Worm (Caenorhabditis elegans) whole organism, mixed stage, embryonic: ENCODE results near the gene unc-3.

Source experiments
- M03D4.4 ChIP-seq: sonication (generic microtip); optimal IDR thresholded peaks from 2 replicates; lab custom pipeline; 2017; ENCODE audit warnings: mild to moderate bottlenecking, missing genetic modification characterization, missing compliant biosample characterization
- bed-3 ChIP-seq: fragments of 200-800 bp; sonication (Bioruptor generic); optimal IDR thresholded peaks from 3 replicates; lab custom pipeline; 2018; ENCODE audit warnings: mild to moderate bottlenecking, missing genetic modification characterization, moderate library complexity, missing compliant biosample characterization
- ceh-39 ChIP-seq: fragments of 150-350 bp; optimal IDR thresholded peaks from 2 replicates; lab custom pipeline; 2014; ENCODE audit warnings: missing biosample characterization, missing genetic modification characterization
- ceh-43 ChIP-seq: fragments of 200-800 bp; sonication (Bioruptor generic); optimal IDR thresholded peaks from 2 replicates; lab custom pipeline; 2018; ENCODE audit warnings: mild to moderate bottlenecking, missing genetic modification characterization, moderate library complexity, missing compliant biosample characterization
- ceh-83 ChIP-seq: fragments of 200-800 bp; sonication (Bioruptor generic); optimal IDR thresholded peaks from 2 replicates; lab custom pipeline; 2018; ENCODE audit warnings: mild to moderate bottlenecking, missing genetic modification characterization, missing compliant biosample characterization
- ces-1 ChIP-seq: fragments of 150-350 bp; optimal IDR thresholded peaks from 2 replicates; lab custom pipeline; 2014; ENCODE audit warnings: missing biosample characterization, missing genetic modification reagents, missing genetic modification characterization
- cnd-1 ChIP-seq: fragments of 200-800 bp; sonication (Bioruptor generic); optimal IDR thresholded peaks from 2 replicates; lab custom pipeline; 2018; ENCODE audit warnings: mild to moderate bottlenecking, missing genetic modification characterization, missing compliant biosample characterization
- drap-1 ChIP-seq: fragments of 200-800 bp; sonication (Bioruptor generic); optimal IDR thresholded peaks from 3 replicates; lab custom pipeline; 2018; ENCODE audit warnings: mild to moderate bottlenecking, missing genetic modification characterization, missing compliant biosample characterization
- elt-1 ChIP-seq: sonication (generic microtip); optimal IDR thresholded peaks from 2 replicates; lab custom pipeline; 2017; ENCODE audit warnings: missing genetic modification characterization, mild to moderate bottlenecking, missing compliant biosample characterization, antibody characterized with exemption, moderate library complexity, borderline replicate concordance; ENCODE audit not compliant: insufficient read depth
- elt-3 ChIP-seq: fragments of 150-350 bp; optimal IDR thresholded peaks from 2 replicates; lab custom pipeline; 2014; ENCODE audit warnings: missing biosample characterization, missing genetic modification characterization
- flh-1 ChIP-seq: fragments of 200-800 bp; sonication (Bioruptor generic); optimal IDR thresholded peaks from 2 replicates; lab custom pipeline; 2018; ENCODE audit warnings: mild to moderate bottlenecking, missing genetic modification characterization, moderate library complexity, missing compliant biosample characterization
- ham-2 ChIP-seq: fragments of 200-800 bp; sonication (Bioruptor generic); optimal IDR thresholded peaks from 2 replicates; lab custom pipeline; 2018; ENCODE audit warnings: mild to moderate bottlenecking, missing genetic modification characterization, missing compliant biosample characterization
- hlh-1 ChIP-seq: fragments of 150-350 bp; optimal IDR thresholded peaks from 2 replicates; lab custom pipeline; 2014; ENCODE audit warnings: missing biosample characterization, missing genetic modification reagents, missing genetic modification characterization
- lin-13 ChIP-seq: fragments of 150-350 bp; optimal IDR thresholded peaks from 2 replicates; lab custom pipeline; 2014; ENCODE audit warnings: missing biosample characterization, missing genetic modification characterization
- lin-32 ChIP-seq: fragments of 200-800 bp; sonication (Bioruptor generic); optimal IDR thresholded peaks from 2 replicates; lab custom pipeline; 2018; ENCODE audit warnings: mild to moderate bottlenecking, missing genetic modification characterization, missing compliant biosample characterization
- mab-5 ChIP-seq: fragments of 150-350 bp; optimal IDR thresholded peaks from 2 replicates; lab custom pipeline; 2014; ENCODE audit warnings: missing biosample characterization, missing genetic modification characterization
- mep-1 ChIP-seq: fragments of 150-350 bp; optimal IDR thresholded peaks from 2 replicates; lab custom pipeline; 2017; ENCODE audit warnings: missing biosample characterization, missing genetic modification reagents, missing genetic modification characterization, inconsistent platforms
- mls-2 ChIP-seq: sonication (generic microtip); optimal IDR thresholded peaks from 2 replicates; lab custom pipeline; 2016; ENCODE audit warnings: mild to moderate bottlenecking, missing genetic modification characterization, moderate library complexity, missing compliant biosample characterization
- nhr-12 ChIP-seq: fragments of 150-350 bp; optimal IDR thresholded peaks from 2 replicates; lab custom pipeline; 2014; ENCODE audit warnings: missing biosample characterization, missing genetic modification characterization
- nhr-2 ChIP-seq: fragments of 150-350 bp; optimal IDR thresholded peaks from 2 replicates; lab custom pipeline; 2014; ENCODE audit warnings: missing biosample characterization, missing genetic modification characterization
- nhr-237 ChIP-seq: fragments of 150-350 bp; optimal IDR thresholded peaks from 2 replicates; lab custom pipeline; 2014; ENCODE audit warnings: missing biosample characterization, missing genetic modification characterization
- nhr-28 ChIP-seq: fragments of 150-350 bp; optimal IDR thresholded peaks from 2 replicates; lab custom pipeline; 2014; ENCODE audit warnings: missing biosample characterization, missing genetic modification characterization
- nhr-76 ChIP-seq: sonication (generic microtip); optimal IDR thresholded peaks from 2 replicates; lab custom pipeline; 2017; ENCODE audit warnings: missing biosample characterization, missing genetic modification characterization
- pha-4 ChIP-seq: fragments of 150-350 bp; optimal IDR thresholded peaks from 2 replicates; lab custom pipeline; 2018; ENCODE audit warnings: missing biosample characterization, missing genetic modification reagents, missing genetic modification characterization
- sem-2 ChIP-seq: fragments of 200-800 bp; sonication (Bioruptor generic); optimal IDR thresholded peaks from 2 replicates; lab custom pipeline; 2018; ENCODE audit warnings: mild to moderate bottlenecking, missing genetic modification characterization, missing compliant biosample characterization
- snpc-4 ChIP-seq: fragments of 150-350 bp; optimal IDR thresholded peaks from 2 replicates; lab custom pipeline; 2014; ENCODE audit warnings: missing biosample characterization, missing genetic modification characterization
- sptf-1 ChIP-seq: sonication (generic microtip); optimal IDR thresholded peaks from 2 replicates; lab custom pipeline; 2017; ENCODE audit warnings: mild to moderate bottlenecking, missing genetic modification characterization, moderate library complexity, missing compliant biosample characterization
- tbx-8 ChIP-seq: fragments of 200-800 bp; sonication (Bioruptor generic); optimal IDR thresholded peaks from 2 replicates; lab custom pipeline; 2018; ENCODE audit warnings: mild to moderate bottlenecking, missing genetic modification characterization, moderate library complexity, missing compliant biosample characterization
- unc-120 ChIP-seq: sonication (generic microtip); optimal IDR thresholded peaks from 2 replicates; lab custom pipeline; 2017; ENCODE audit warnings: missing genetic modification characterization, missing compliant biosample characterization; ENCODE audit not compliant: poor library complexity, severe bottlenecking
- unc-62 ChIP-seq: fragments of 150-350 bp; optimal IDR thresholded peaks from 2 replicates; lab custom pipeline; 2014; ENCODE audit warnings: missing biosample characterization, missing genetic modification reagents, missing genetic modification characterization
- ztf-11 ChIP-seq: fragments of 150-350 bp; optimal IDR thresholded peaks from 2 replicates; lab custom pipeline; 2014; ENCODE audit warnings: missing biosample characterization, missing genetic modification characterization

unc-3 gene

ce11 chrX:14773238-14773637 is at the start of gene unc-3:
TSS of gene unc-3 (plus strand) at chrX:14773538.
- TF ChIP-seq lin-13 (tag; lab: Kevin White, UChicago) (no peak), elt-1 (tag; lab: Kevin White, UChicago) (no peak), ceh-39 (tag; lab: Kevin White, UChicago) (no peak), unc-62 (GFP tag; lab: Kevin White, UChicago) (no peak)

DNA sequence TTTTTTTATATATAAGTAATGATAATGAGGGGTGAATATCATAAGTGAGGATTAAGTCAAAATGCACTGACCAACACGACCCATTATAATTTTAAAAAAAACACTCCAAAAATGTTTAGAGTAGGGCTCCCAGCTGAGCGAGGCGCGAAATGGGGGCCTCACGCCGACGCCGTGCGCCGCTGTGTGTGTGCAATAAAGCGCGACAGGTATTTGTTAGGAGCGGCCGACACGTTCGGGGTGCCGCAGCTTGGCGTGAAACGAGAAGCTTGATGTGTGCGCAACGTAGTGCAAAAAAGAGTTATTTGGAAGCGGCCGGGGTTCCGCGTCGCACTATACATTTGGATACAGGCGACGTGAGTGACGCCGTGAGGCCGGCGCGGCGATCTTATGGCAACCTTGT is 48.4 kb upstream of the unc-3 start:
- TF ChIP-seq tbx-8 (GFP tag; lab: Kevin White, UChicago) (no peak), cnd-1 (no peak), nhr-28 (no peak), ces-1 (GFP tag; lab: Kevin White, UChicago) (no peak), ceh-83 (no peak), bed-3 (GFP tag; lab: Kevin White, UChicago) (no peak), lin-32 (GFP tag; lab: Kevin White, UChicago) (no peak), pha-4 (tag; lab: Kevin White, UChicago) (no peak), unc-120 (tag; lab: Kevin White, UChicago) (no peak), nhr-2 (tag; lab: Kevin White, UChicago) (no peak), ztf-11 (tag; lab: Kevin White, UChicago) (no peak), ham-2 (GFP tag; lab: Kevin White, UChicago) (no peak), elt-3 (tag; lab: Kevin White, UChicago) (no peak)

ce11 chrX:14729319-14729718 is 44.0 kb upstream of the unc-3 start, which contains the start of gene tsp-8:
TSS of gene tsp-8 (minus strand) at chrX:14729503.
- TF ChIP-seq hlh-1 (tag; lab: Kevin White, UChicago): peak; percentile 54
- TF ChIP-seq bed-3 (GFP tag; lab: Kevin White, UChicago): no peak

ce11 chrX:14731828-14732331 is 41.5 kb upstream of the unc-3 start, which contains the start of gene F33C8.4:
TSS of gene F33C8.4 (plus strand) at chrX:14732281.
- TF ChIP-seq ceh-39 (tag; lab: Kevin White, UChicago) (no peak), mep-1 (tag; lab: Kevin White, UChicago) (no peak), unc-120 (tag; lab: Kevin White, UChicago) (peak; percentile 36), nhr-28 (no peak), sem-2 (GFP tag; lab: Kevin White, UChicago) (no peak), hlh-1 (tag; lab: Kevin White, UChicago) (peak; percentile 45), ceh-83 (no peak), unc-62 (GFP tag; lab: Kevin White, UChicago) (peak; percentile 53), ces-1 (GFP tag; lab: Kevin White, UChicago) (no peak), ceh-43 (GFP tag; lab: Kevin White, UChicago) (no peak), lin-32 (GFP tag; lab: Kevin White, UChicago) (no peak)

DNA sequence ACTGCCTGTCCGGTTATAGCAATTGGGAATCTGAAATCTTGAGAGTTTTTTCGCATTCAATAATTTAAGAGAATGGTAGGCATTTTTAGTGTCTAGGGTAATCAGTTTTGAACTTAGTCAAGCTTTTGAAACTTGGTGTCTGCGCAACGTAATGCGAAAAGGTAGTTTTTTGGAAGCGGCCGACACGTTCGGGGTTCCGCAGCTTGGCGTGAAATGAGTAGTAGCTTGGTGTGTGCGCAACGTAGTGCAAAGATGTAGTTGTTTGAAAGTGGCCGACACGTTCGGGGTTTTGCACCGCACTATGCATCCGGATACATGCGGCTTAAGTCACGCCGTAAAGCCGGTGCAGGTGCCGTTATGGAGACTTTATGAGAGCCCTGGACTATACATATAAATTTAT is 37.1 kb upstream of the unc-3 start:
- TF ChIP-seq drap-1 (GFP tag; lab: Kevin White, UChicago): no peak
- TF ChIP-seq hlh-1 (tag; lab: Kevin White, UChicago): no peak
- no peak for TF ChIP-seq mep-1 (tag; lab: Kevin White, UChicago)
- no peak for TF ChIP-seq sptf-1
- no peak for TF ChIP-seq M03D4.4
- TF ChIP-seq ces-1 (GFP tag; lab: Kevin White, UChicago): no peak
- TF ChIP-seq mab-5 (tag; lab: Kevin White, UChicago): no peak
- no peak for TF ChIP-seq nhr-12 (tag; lab: Kevin White, UChicago)
- TF ChIP-seq flh-1 (GFP tag; lab: Kevin White, UChicago): no peak
- TF ChIP-seq nhr-76 (tag; lab: Kevin White, UChicago): no peak
- TF ChIP-seq ceh-39 (tag; lab: Kevin White, UChicago): no peak
- TF ChIP-seq mls-2 (tag; lab: Kevin White, UChicago): no peak
- no peak for TF ChIP-seq nhr-237 (tag; lab: Kevin White, UChicago)
- no peak for TF ChIP-seq snpc-4 (tag; lab: Kevin White, UChicago)
